Comparison of ENCODE assay signal across 4 fruit fly cellular contexts in genomic region chr3R:23280806-23281257, dm6.
TF ChIP-seq lines count a peak whose summit lies in the region.

Gene orb, minus strand, starts transcription at chr3R:23280856.
Gene Cdc16, plus strand, starts transcription at chr3R:23281201.

TF ChIP-seq in whole organism, adult, 20 proteins besides CTCF, POLR2A, EP300 and RAD21 (continued from another document):
- TF ChIP-seq CG14711 (tag; optimal IDR thresholded peaks at IDR 0.05; lab: Kevin White, UChicago) (peak; percentile 92), ovo (GFP tag; optimal IDR thresholded peaks at IDR 0.05; lab: Kevin White, UChicago) (peak; percentile 40)
TF ChIP-seq in whole organism, adult: peak in this region for 19.

TF ChIP-seq in whole organism, embryonic, 481 proteins besides CTCF, POLR2A, EP300 and RAD21 (continued from another document and continues in another):
- peak; percentile 76 for TF ChIP-seq CG2116 (GFP tag; optimal IDR thresholded peaks at IDR 0.05; lab: Kevin White, UChicago)
- TF ChIP-seq CG1603 (tag; optimal IDR thresholded peaks at IDR 0.05; lab: Kevin White, UChicago): peak; percentile 78
- peak; percentile 90 for TF ChIP-seq CG10979 (tag; optimal IDR thresholded peaks at IDR 0.05; lab: Kevin White, UChicago)
- TF ChIP-seq CG32767 (GFP tag; IDR thresholded peaks at IDR 0.05; lab: Robert Waterston, UW): peak; percentile 85
- peak; percentile 77 for TF ChIP-seq Rx (GFP tag; IDR thresholded peaks at IDR 0.05; lab: Robert Waterston, UW)
- TF ChIP-seq CG4854 (GFP tag; optimal IDR thresholded peaks at IDR 0.05; lab: Kevin White, UChicago): peak; percentile 80
- peak; percentile 91 for TF ChIP-seq lilli (GFP tag; optimal IDR thresholded peaks at IDR 0.05; lab: Kevin White, UChicago)
- TF ChIP-seq CG7963 (GFP tag; IDR thresholded peaks at IDR 0.05; lab: Robert Waterston, UW; ENCODE audit: partially characterized antibody): no peak
- TF ChIP-seq gt (GFP tag; IDR thresholded peaks at IDR 0.05; lab: Robert Waterston, UW): peak; percentile 55; the same call in 1 of the 2 replicates
- TF ChIP-seq CG32772 (GFP tag; IDR thresholded peaks at IDR 0.05; lab: Robert Waterston, UW): peak; percentile 93
- peak; percentile 84 for TF ChIP-seq CG13624 (GFP tag; optimal IDR thresholded peaks at IDR 0.05; lab: Kevin White, UChicago)
- TF ChIP-seq z (GFP tag; IDR thresholded peaks at IDR 0.05; lab: Robert Waterston, UW): no peak
- peak; percentile 93 for TF ChIP-seq CG2120 (GFP tag; optimal IDR thresholded peaks at IDR 0.05; lab: Kevin White, UChicago)
- TF ChIP-seq jing (GFP tag; optimal IDR thresholded peaks at IDR 0.05; lab: Kevin White, UChicago): peak; percentile 67
- TF ChIP-seq slou (GFP tag; optimal IDR thresholded peaks at IDR 0.05; lab: Kevin White, UChicago): peak; percentile 83
- peak; percentile 71 for TF ChIP-seq CG18011 (GFP tag; optimal IDR thresholded peaks at IDR 0.05; lab: Kevin White, UChicago)
- peak; percentile 78 for TF ChIP-seq CG6765 (GFP tag; optimal IDR thresholded peaks at IDR 0.05; lab: Kevin White, UChicago)
- TF ChIP-seq bsh (GFP tag; optimal IDR thresholded peaks at IDR 0.05; lab: Kevin White, UChicago): peak; percentile 49 to 95
- no peak for TF ChIP-seq Dll (GFP tag; IDR thresholded peaks at IDR 0.05; lab: Robert Waterston, UW; ENCODE audit: partially characterized antibody)
- TF ChIP-seq Dfd (GFP tag; optimal IDR thresholded peaks at IDR 0.05; lab: Kevin White, UChicago): no peak
- peak; percentile 51 for TF ChIP-seq CG3065 (GFP tag; optimal IDR thresholded peaks at IDR 0.05; lab: Kevin White, UChicago)
- peak; percentile 75; the same call in 1 of the 2 replicates for TF ChIP-seq toy (GFP tag; IDR thresholded peaks at IDR 0.05; lab: Robert Waterston, UW)
- peak; percentile 80 for TF ChIP-seq Mrtf (GFP tag; IDR thresholded peaks at IDR 0.05; lab: Robert Waterston, UW)
- TF ChIP-seq CG2875 (GFP tag; optimal IDR thresholded peaks at IDR 0.05; lab: Kevin White, UChicago): peak; percentile 76
- peak; percentile 64 for TF ChIP-seq nom (GFP tag; optimal IDR thresholded peaks at IDR 0.05; lab: Kevin White, UChicago)
- peak; percentile 84; the same call in 2 of the 3 replicates for TF ChIP-seq so (GFP tag; IDR thresholded peaks at IDR 0.05; lab: Robert Waterston, UW)
- TF ChIP-seq CG18262 (tag; optimal IDR thresholded peaks at IDR 0.05; lab: Kevin White, UChicago): peak; percentile 91
- peak; percentile 89 for TF ChIP-seq dmrt11E (tag; optimal IDR thresholded peaks at IDR 0.05; lab: Kevin White, UChicago)
- peak; percentile 57 for TF ChIP-seq Side (GFP tag; optimal IDR thresholded peaks at IDR 0.05; lab: Kevin White, UChicago)
- TF ChIP-seq CG8765 (GFP tag; IDR thresholded peaks at IDR 0.05; lab: Robert Waterston, UW): peak; percentile 78; the same call in 1 of the 2 replicates
- peak; percentile 64 for TF ChIP-seq CG1024 (GFP tag; IDR thresholded peaks at IDR 0.05; lab: Robert Waterston, UW)
- peak; percentile 88 for TF ChIP-seq CG10267 (tag; optimal IDR thresholded peaks at IDR 0.05; lab: Kevin White, UChicago)
- TF ChIP-seq gsb (GFP tag; IDR thresholded peaks at IDR 0.05; lab: Robert Waterston, UW): peak; percentile 58
- peak; percentile 91 for TF ChIP-seq fd3F (GFP tag; optimal IDR thresholded peaks at IDR 0.05; lab: Kevin White, UChicago)
- peak; percentile 73 for TF ChIP-seq CG8290 (GFP tag; optimal IDR thresholded peaks at IDR 0.05; lab: Kevin White, UChicago)
- peak in 1 of 2 experiments; percentile 87 for TF ChIP-seq CG8290 (tag; optimal IDR thresholded peaks at IDR 0.05; lab: Kevin White, UChicago)
- TF ChIP-seq CG1602 (GFP tag; optimal IDR thresholded peaks at IDR 0.05; lab: Kevin White, UChicago): peak; percentile 92
- peak; percentile 69 for TF ChIP-seq Bteb2 (GFP tag; optimal IDR thresholded peaks at IDR 0.05; lab: Kevin White, UChicago)
- TF ChIP-seq CG6689 (GFP tag; IDR thresholded peaks at IDR 0.05; lab: Robert Waterston, UW): peak; percentile 92
- peak; percentile 56 for TF ChIP-seq schlank (tag; optimal IDR thresholded peaks at IDR 0.05; lab: Kevin White, UChicago)
- peak; percentile 55 for TF ChIP-seq MESR4 (GFP tag; optimal IDR thresholded peaks at IDR 0.05; lab: Kevin White, UChicago)
- peak; percentile 79 for TF ChIP-seq aop (GFP tag; IDR thresholded peaks at IDR 0.05; lab: Robert Waterston, UW)

TF ChIP-seq in whole organism, prepupa, 60 proteins besides CTCF, POLR2A, EP300 and RAD21 (continued from another document):
- TF ChIP-seq topi (GFP tag; optimal IDR thresholded peaks at IDR 0.05; lab: Kevin White, UChicago) (peak; percentile 73), Gug (GFP tag; IDR thresholded peaks at IDR 0.05; lab: Robert Waterston, UW) (peak; percentile 85), CG8119 (GFP tag; IDR thresholded peaks at IDR 0.05; lab: Robert Waterston, UW) (peak; percentile 90), Hr4 (GFP tag; optimal IDR thresholded peaks at IDR 0.05; lab: Kevin White, UChicago) (peak; percentile 86), Hr39 (GFP tag; optimal IDR thresholded peaks at IDR 0.05; lab: Kevin White, UChicago) (peak; percentile 72), CG7368 (GFP tag; optimal IDR thresholded peaks at IDR 0.05; lab: Kevin White, UChicago) (peak; percentile 73), lz (GFP tag; optimal IDR thresholded peaks at IDR 0.05; lab: Kevin White, UChicago) (peak; percentile 81), CG31627 (GFP tag; optimal IDR thresholded peaks at IDR 0.05; lab: Kevin White, UChicago) (peak; percentile 78), pdm3 (GFP tag; optimal IDR thresholded peaks at IDR 0.05; lab: Kevin White, UChicago) (no peak), CG34406 (GFP tag; optimal IDR thresholded peaks at IDR 0.05; lab: Kevin White, UChicago) (peak; percentile 86), CG11294 (GFP tag; IDR thresholded peaks at IDR 0.05; lab: Robert Waterston, UW) (peak; percentile 80), Eip75B (GFP tag; optimal IDR thresholded peaks at IDR 0.05; lab: Kevin White, UChicago) (peak; percentile 78), Ets21C (GFP tag; optimal IDR thresholded peaks at IDR 0.05; lab: Kevin White, UChicago) (no peak), acj6 (GFP tag; optimal IDR thresholded peaks at IDR 0.05; lab: Kevin White, UChicago) (peak; percentile 89), fd85E (GFP tag; optimal IDR thresholded peaks at IDR 0.05; lab: Kevin White, UChicago) (no peak), vri (GFP tag; optimal IDR thresholded peaks at IDR 0.05; lab: Kevin White, UChicago) (peak; percentile 80), CG4318 (GFP tag; optimal IDR thresholded peaks at IDR 0.05; lab: Kevin White, UChicago) (peak; percentile 74), Ets96B (tag; optimal IDR thresholded peaks at IDR 0.05; lab: Kevin White, UChicago) (peak; percentile 93), CG11762 (GFP tag; optimal IDR thresholded peaks at IDR 0.05; lab: Kevin White, UChicago; ENCODE audit: insufficient read depth) (peak; percentile 72), CG8319 (GFP tag; optimal IDR thresholded peaks at IDR 0.05; lab: Kevin White, UChicago) (peak; percentile 68), Eip78C (GFP tag; lab: Kevin White, UChicago) (peak; percentile 96), esn (GFP tag; optimal IDR thresholded peaks at IDR 0.05; lab: Kevin White, UChicago) (peak; percentile 91), Met (GFP tag; optimal IDR thresholded peaks at IDR 0.05; lab: Kevin White, UChicago) (no peak), fkh (GFP tag; optimal IDR thresholded peaks at IDR 0.05; lab: Kevin White, UChicago) (peak; percentile 72), Sox14 (GFP tag; optimal IDR thresholded peaks at IDR 0.05; lab: Kevin White, UChicago) (no peak), Smox (GFP tag; optimal IDR thresholded peaks at IDR 0.05; lab: Kevin White, UChicago) (peak; percentile 83), CG9139 (GFP tag; optimal IDR thresholded peaks at IDR 0.05; lab: Kevin White, UChicago) (peak; percentile 26), net (GFP tag; optimal IDR thresholded peaks at IDR 0.05; lab: Kevin White, UChicago) (peak; percentile 77), spab (GFP tag; optimal IDR thresholded peaks at IDR 0.05; lab: Kevin White, UChicago) (peak; percentile 72), achi (GFP tag; optimal IDR thresholded peaks at IDR 0.05; lab: Kevin White, UChicago) (peak; percentile 89), CG8632 (GFP tag; optimal IDR thresholded peaks at IDR 0.05; lab: Kevin White, UChicago) (peak; percentile 85), svp (GFP tag; lab: Kevin White, UChicago) (no peak), OdsH (GFP tag; optimal IDR thresholded peaks at IDR 0.05; lab: Kevin White, UChicago) (peak; percentile 90), Eip93F (GFP tag; optimal IDR thresholded peaks at IDR 0.05; lab: Kevin White, UChicago) (peak; percentile 86), dac (GFP tag; optimal IDR thresholded peaks at IDR 0.05; lab: Kevin White, UChicago) (no peak), fd59A (GFP tag; optimal IDR thresholded peaks at IDR 0.05; lab: Kevin White, UChicago) (peak; percentile 60), CG6276 (GFP tag; optimal IDR thresholded peaks at IDR 0.05; lab: Kevin White, UChicago) (peak; percentile 81), Blimp-1 (GFP tag; optimal IDR thresholded peaks at IDR 0.05; lab: Kevin White, UChicago) (no peak), ss (GFP tag; optimal IDR thresholded peaks at IDR 0.05; lab: Kevin White, UChicago) (peak in 1 of 2 experiments; percentile 54), CG6163 (GFP tag; IDR thresholded peaks at IDR 0.05; lab: Robert Waterston, UW) (peak; percentile 94), Sox102F (GFP tag; optimal IDR thresholded peaks at IDR 0.05; lab: Kevin White, UChicago) (peak; percentile 80)
TF ChIP-seq in whole organism, prepupa: peak in this region for 49.

TF ChIP-seq in whole organism, wandering third instar larva, 38 proteins besides CTCF, POLR2A, EP300 and RAD21 (continued from another document):
- peak; percentile 80 for TF ChIP-seq CG9705 (GFP tag; optimal IDR thresholded peaks at IDR 0.05; lab: Kevin White, UChicago)
- peak; percentile 95 for TF ChIP-seq Hr83 (GFP tag; optimal IDR thresholded peaks at IDR 0.05; lab: Kevin White, UChicago; ENCODE audit: poor library complexity, severe bottlenecking)
- peak; percentile 37 for TF ChIP-seq GATAd (GFP tag; optimal IDR thresholded peaks at IDR 0.05; lab: Kevin White, UChicago)
- no peak for TF ChIP-seq sage (GFP tag; optimal IDR thresholded peaks at IDR 0.05; lab: Kevin White, UChicago)
- TF ChIP-seq dl (GFP tag; optimal IDR thresholded peaks at IDR 0.05; lab: Kevin White, UChicago; ENCODE audit: insufficient read depth in 1 of 2, partially characterized antibody in 2 of 2): no peak
- TF ChIP-seq Dif (GFP tag; optimal IDR thresholded peaks at IDR 0.05; lab: Kevin White, UChicago; ENCODE audit: partially characterized antibody): no peak
- no peak for TF ChIP-seq tai (GFP tag; optimal IDR thresholded peaks at IDR 0.05; lab: Kevin White, UChicago)
- TF ChIP-seq usp (GFP tag; optimal IDR thresholded peaks at IDR 0.05; lab: Kevin White, UChicago): no peak
- peak; percentile 64 for TF ChIP-seq dsf (GFP tag; optimal IDR thresholded peaks at IDR 0.05; lab: Kevin White, UChicago; ENCODE audit: borderline replicate concordance)
- TF ChIP-seq h (GFP tag; optimal IDR thresholded peaks at IDR 0.05; lab: Kevin White, UChicago): peak; percentile 88
- TF ChIP-seq OdsH (GFP tag; optimal IDR thresholded peaks at IDR 0.05; lab: Kevin White, UChicago): peak; percentile 83
- TF ChIP-seq woc (GFP tag; optimal IDR thresholded peaks at IDR 0.05; lab: Kevin White, UChicago): no peak
- TF ChIP-seq Hr78 (GFP tag; optimal IDR thresholded peaks at IDR 0.05; lab: Kevin White, UChicago): no peak
- peak; percentile 91 for TF ChIP-seq HLH106 (tag; optimal IDR thresholded peaks at IDR 0.05; lab: Kevin White, UChicago)
- TF ChIP-seq CrebA (GFP tag; optimal IDR thresholded peaks at IDR 0.05; lab: Kevin White, UChicago; ENCODE audit: borderline replicate concordance): no peak
